Worm (Caenorhabditis elegans): ENCODE measurements around the gene hrg-9.

DNA sequence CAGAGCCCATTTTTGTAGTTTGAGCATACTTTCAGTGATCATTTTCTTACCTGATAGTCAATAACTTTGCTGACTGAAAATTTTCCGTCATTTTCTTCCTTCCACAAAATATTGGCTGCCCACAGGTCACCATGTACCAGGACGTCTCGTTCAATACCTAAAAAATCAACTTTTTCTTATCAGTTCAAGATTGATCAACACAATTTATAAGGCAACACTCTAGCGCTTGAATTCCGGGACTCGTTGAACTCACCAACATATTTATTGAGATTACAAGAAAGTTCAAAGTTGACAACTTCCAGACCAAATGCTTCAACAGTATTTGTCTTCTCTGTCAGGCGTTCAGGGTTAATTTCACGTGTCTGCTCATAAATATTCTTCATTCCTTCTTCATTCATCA, 29.5 kb downstream of the hrg-9 start:
- TF ChIP-seq lsy-2 (tag; optimal IDR thresholded peaks at IDR 0.05) = no peak
- TF ChIP-seq unc-39 (tag; optimal IDR thresholded peaks at IDR 0.05) = no peak
